Worm (Caenorhabditis elegans) whole organism, L3 larva: ENCODE results near the gene srh-75.

Experiments
- R02D3.7 ChIP-seq: fragments of 150-350 bp; optimal IDR thresholded peaks from 2 replicates; lab custom pipeline; 2014; ENCODE audit warnings: missing biosample characterization, missing genetic modification characterization
- ama-1 ChIP-seq: fragments of 150-350 bp; optimal IDR thresholded peaks from 2 replicates; lab custom pipeline; 2018
- egl-27 ChIP-seq: sonication (generic microtip); optimal IDR thresholded peaks from 4 replicates; lab custom pipeline; 2017; ENCODE audit warnings: missing biosample characterization, missing genetic modification reagents, missing genetic modification characterization
- elt-2 ChIP-seq: sonication (generic microtip); optimal IDR thresholded peaks from 2 replicates; lab custom pipeline; 2016; ENCODE audit warnings: missing genetic modification reagents, mild to moderate bottlenecking, missing genetic modification characterization, missing compliant biosample characterization
- elt-3 ChIP-seq, 3 experiments: fragments of 150-350 bp in 1 of 3; sonication (generic microtip) in 2 of 3; optimal IDR thresholded peaks; 2 replicates in 2 of 3; 4 replicates in 1 of 3; lab custom pipeline; 2014 to 2017; ENCODE audit warnings: missing biosample characterization in 3 of 3, missing genetic modification characterization in 3 of 3
- fkh-10 ChIP-seq: sonication (generic microtip); optimal IDR thresholded peaks from 2 replicates; lab custom pipeline; 2017; ENCODE audit warnings: missing biosample characterization, missing genetic modification reagents, missing genetic modification characterization
- nhr-12 ChIP-seq: fragments of 150-350 bp; optimal IDR thresholded peaks from 2 replicates; lab custom pipeline; 2014; ENCODE audit warnings: missing biosample characterization, missing genetic modification characterization
- nhr-237 ChIP-seq: fragments of 150-350 bp; optimal IDR thresholded peaks from 2 replicates; lab custom pipeline; 2014; ENCODE audit warnings: missing biosample characterization, missing genetic modification characterization
- nhr-25 ChIP-seq: sonication (generic microtip); optimal IDR thresholded peaks from 2 replicates; lab custom pipeline; 2017; ENCODE audit warnings: missing biosample characterization, missing genetic modification characterization
- nhr-28 ChIP-seq: fragments of 150-350 bp; optimal IDR thresholded peaks from 2 replicates; lab custom pipeline; 2014; ENCODE audit warnings: missing biosample characterization, missing genetic modification characterization
- skn-1 ChIP-seq: fragments of 150-350 bp; optimal IDR thresholded peaks from 2 replicates; lab custom pipeline; 2014; ENCODE audit warnings: missing biosample characterization, missing genetic modification characterization
- snpc-4 ChIP-seq: fragments of 150-350 bp; optimal IDR thresholded peaks from 2 replicates; lab custom pipeline; 2014; ENCODE audit warnings: missing biosample characterization, missing genetic modification characterization
- ztf-11 ChIP-seq: fragments of 150-350 bp; optimal IDR thresholded peaks from 2 replicates; lab custom pipeline; 2014; ENCODE audit warnings: missing biosample characterization, missing genetic modification characterization

ce11 chrV:11040020-11040419 lies 16.9 kb downstream of the srh-75 start, which contains the start of gene C45B11.9:
- TF ChIP-seq skn-1 (tag; lab: Kevin White, UChicago): no peak
- no peak for TF ChIP-seq egl-27
- no peak for TF ChIP-seq nhr-28 (tag; lab: Kevin White, UChicago)
- no peak for TF ChIP-seq R02D3.7 (tag; lab: Kevin White, UChicago)
- no peak for TF ChIP-seq fkh-10 (GFP tag; lab: Kevin White, UChicago)
- no peak for TF ChIP-seq nhr-12 (tag; lab: Kevin White, UChicago)
- TF ChIP-seq ama-1 (lab: Kevin White, UChicago): no peak
- no peak for TF ChIP-seq nhr-25 (tag; lab: Kevin White, UChicago)
- TF ChIP-seq snpc-4 (tag; lab: Kevin White, UChicago): no peak
- TF ChIP-seq nhr-237 (tag; lab: Kevin White, UChicago): no peak
- no peak for TF ChIP-seq ztf-11
- TF ChIP-seq elt-2 (tag; lab: Kevin White, UChicago): no peak
- TF ChIP-seq elt-3 (tag; optimal IDR thresholded peaks at IDR 0.05; lab: Kevin White, UChicago): no peak
